Worm (Caenorhabditis elegans): ENCODE data around the gene kcc-1.

The kcc-1 gene

DNA sequence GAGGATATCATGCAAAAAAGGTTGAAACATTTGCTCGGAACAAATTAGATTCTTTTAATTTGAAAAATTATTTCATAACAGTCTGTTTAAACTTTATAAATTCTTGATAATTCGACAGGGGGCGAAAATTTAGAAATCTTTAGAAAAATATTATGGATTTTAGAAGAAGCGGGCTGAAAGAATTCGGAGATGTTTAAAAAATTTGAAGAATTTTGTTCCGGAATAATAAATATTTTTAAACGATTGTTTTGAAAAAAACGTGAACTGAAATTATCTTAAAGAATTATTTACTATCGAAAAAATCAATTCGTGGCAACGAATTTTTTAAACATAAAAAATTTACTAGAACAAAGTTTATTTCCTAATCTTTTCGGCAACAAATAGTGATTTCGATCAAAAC, 2.4 kb upstream of the kcc-1 start, which contains the start of gene R13A1.3:
Gene R13A1.3 (plus strand): TSS at position 301 of the 400 bp plus-strand sequence.
- TF ChIP-seq rnt-1 (tag; optimal IDR thresholded peaks at IDR 0.05), result no peak
- no peak for TF ChIP-seq C08G9.2 (tag; optimal IDR thresholded peaks at IDR 0.05)
- TF ChIP-seq ttx-3 (tag; optimal IDR thresholded peaks at IDR 0.05), result no peak
- TF ChIP-seq pax-1 (tag; optimal IDR thresholded peaks at IDR 0.05), result no peak
- no peak for TF ChIP-seq ceh-48 (tag; optimal IDR thresholded peaks at IDR 0.05)
- TF ChIP-seq T23F11.4 (GFP tag; optimal IDR thresholded peaks at IDR 0.05), result no peak

DNA sequence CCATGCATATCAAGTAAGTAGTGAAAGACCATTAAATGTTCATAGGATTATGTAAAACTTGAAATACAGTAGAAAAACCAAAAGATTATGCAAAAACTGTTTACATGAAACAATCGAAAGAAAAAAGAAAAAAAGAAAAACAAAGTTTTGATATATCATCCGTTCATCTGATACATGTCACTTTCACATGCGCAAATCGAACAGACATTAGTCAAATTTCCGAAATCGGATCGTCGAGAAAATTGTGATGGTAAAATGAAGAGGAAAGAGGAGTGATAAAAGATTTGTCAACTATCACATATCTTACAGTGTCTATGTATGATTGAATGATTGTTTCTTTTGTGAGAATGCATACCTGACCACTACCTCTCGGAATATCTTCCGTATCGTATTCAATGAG, 2.9 kb downstream of the kcc-1 start:
- TF ChIP-seq Y22D7AL.16 (tag; optimal IDR thresholded peaks at IDR 0.05) (no peak), K09A11.1 (tag; optimal IDR thresholded peaks at IDR 0.05; ENCODE audit: insufficient read depth) (no peak), unc-55 (GFP tag; optimal IDR thresholded peaks at IDR 0.05) (no peak), ttx-3 (tag; optimal IDR thresholded peaks at IDR 0.05) (no peak), dve-1 (tag; optimal IDR thresholded peaks at IDR 0.05) (no peak), dmd-4 (tag; optimal IDR thresholded peaks at IDR 0.05; ENCODE audit: borderline replicate concordance) (no peak)

DNA sequence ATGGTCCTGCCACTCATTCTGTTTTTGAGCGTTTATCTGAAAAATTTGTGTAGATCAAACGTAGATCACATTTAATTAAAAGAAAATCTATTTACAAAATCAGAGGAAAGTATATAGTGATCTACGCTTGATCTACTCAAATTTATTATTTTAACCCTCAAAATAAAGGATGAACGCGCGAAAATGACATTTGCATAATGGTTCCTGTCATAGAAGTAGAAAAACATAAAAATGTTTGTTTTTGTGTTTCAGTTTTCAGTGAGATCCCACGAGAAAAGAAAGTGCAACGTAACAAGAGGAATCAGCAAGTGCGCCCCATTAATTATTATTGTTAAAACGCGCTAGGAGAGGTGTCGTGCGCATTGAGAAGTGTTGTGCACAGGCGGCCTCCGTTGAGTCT, 5.2 kb downstream of the kcc-1 start:
- no peak for TF ChIP-seq nhr-232 (tag; optimal IDR thresholded peaks at IDR 0.05)
- TF ChIP-seq dve-1 (tag; optimal IDR thresholded peaks at IDR 0.05), result no peak
- TF ChIP-seq ceh-48 (tag; optimal IDR thresholded peaks at IDR 0.05), result no peak
- TF ChIP-seq ceh-30 (tag; optimal IDR thresholded peaks at IDR 0.05), result no peak
- TF ChIP-seq dmd-4 (tag; optimal IDR thresholded peaks at IDR 0.05; ENCODE audit: borderline replicate concordance), result no peak
- TF ChIP-seq sox-2 (GFP tag; IDR thresholded peaks at IDR 0.05), result no peak
- TF ChIP-seq hlh-13 (GFP tag; optimal IDR thresholded peaks at IDR 0.05), result no peak

DNA sequence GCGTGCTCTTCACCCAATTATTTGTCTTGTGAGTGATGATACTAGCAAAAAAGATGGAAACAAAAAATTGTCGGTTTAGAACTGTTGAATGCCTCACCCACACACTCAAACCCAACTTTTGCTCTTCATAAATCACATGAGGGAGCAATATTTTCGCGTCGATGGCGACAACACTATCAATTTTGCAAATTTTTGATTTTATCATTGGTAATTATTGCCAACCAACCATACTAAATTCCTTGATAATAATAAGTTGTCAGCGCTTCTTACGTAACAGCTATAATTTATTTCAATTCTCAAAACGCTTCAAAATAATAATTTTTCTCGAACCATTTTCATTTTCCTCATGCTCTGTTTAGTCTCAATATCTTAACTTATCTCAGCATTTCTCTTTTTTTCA, 6.7 kb downstream of the kcc-1 start:
- TF ChIP-seq pax-1 (tag; optimal IDR thresholded peaks at IDR 0.05) (no peak), sox-4 (tag; optimal IDR thresholded peaks at IDR 0.05) (no peak), ceh-9 (tag; optimal IDR thresholded peaks at IDR 0.05) (no peak), elt-4 (tag; optimal IDR thresholded peaks at IDR 0.05) (no peak), ama-1 (optimal IDR thresholded peaks at IDR 0.05) (no peak), pha-2 (tag; optimal IDR thresholded peaks at IDR 0.05) (no peak), npax-4 (tag; optimal IDR thresholded peaks at IDR 0.05) (no peak), hlh-30 (tag; optimal IDR thresholded peaks at IDR 0.05; ENCODE audit: insufficient read depth) (no peak), ceh-30 (tag; optimal IDR thresholded peaks at IDR 0.05) (no peak), T23F11.4 (GFP tag; optimal IDR thresholded peaks at IDR 0.05) (no peak), ztf-16 (tag; optimal IDR thresholded peaks at IDR 0.05) (no peak), ceh-22 (tag; optimal IDR thresholded peaks at IDR 0.05) (no peak), sox-2 (GFP tag; IDR thresholded peaks at IDR 0.05) (no peak), mec-3 (tag; optimal IDR thresholded peaks at IDR 0.05; ENCODE audit: borderline replicate concordance) (no peak)

DNA sequence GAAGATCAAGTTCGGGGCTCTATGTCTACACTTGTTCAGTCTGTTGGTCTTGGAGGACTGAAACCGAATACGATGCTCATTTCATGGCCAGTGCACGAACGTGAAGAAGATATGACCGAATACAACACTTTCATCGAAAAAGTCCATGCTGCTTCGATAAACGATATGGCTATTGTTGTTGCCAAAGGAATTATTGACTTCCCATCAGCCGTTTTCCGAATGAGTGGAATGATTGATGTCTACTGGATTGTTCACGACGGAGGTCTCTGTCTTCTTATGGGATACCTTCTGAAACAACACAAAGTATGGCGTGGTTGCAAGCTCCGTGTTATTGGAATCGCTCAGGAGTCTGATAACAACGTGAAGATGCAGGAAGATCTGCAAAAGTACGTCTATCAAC, 10.1 kb downstream of the kcc-1 start:
- TF ChIP-seq ceh-31 (tag; optimal IDR thresholded peaks at IDR 0.05) (no peak), ref-2 (tag; optimal IDR thresholded peaks at IDR 0.05) (no peak), dve-1 (tag; optimal IDR thresholded peaks at IDR 0.05) (no peak), ceh-9 (tag; optimal IDR thresholded peaks at IDR 0.05) (no peak), pax-1 (tag; optimal IDR thresholded peaks at IDR 0.05) (no peak), lim-6 (tag; optimal IDR thresholded peaks at IDR 0.05) (no peak), unc-3 (GFP tag; conservative IDR thresholded peaks at IDR 0.05) (no peak), unc-3 (tag; optimal IDR thresholded peaks at IDR 0.05) (no peak), ceh-6 (GFP tag; optimal IDR thresholded peaks at IDR 0.05) (no peak), ama-1 (optimal IDR thresholded peaks at IDR 0.05) (no peak), K02D7.2 (tag; optimal IDR thresholded peaks at IDR 0.05) (no peak), nhr-11 (tag; optimal IDR thresholded peaks at IDR 0.05) (no peak), unc-55 (GFP tag; optimal IDR thresholded peaks at IDR 0.05) (no peak)

Measured in whole organism, late embryonic.